Worm (Caenorhabditis elegans): ENCODE measurements around the gene srw-40.

Gene srw-40

ce11 chrII:4320455-4320854 is 4.5 kb upstream of the srw-40 start, which contains the start of gene Y52E8A.2:
Gene Y52E8A.2, plus strand, starts transcription at chrII:4320836.
- TF ChIP-seq ceh-82 (tag; optimal IDR thresholded peaks at IDR 0.05) (no peak), ama-1 (optimal IDR thresholded peaks at IDR 0.05) (no peak), nhr-23 (tag; optimal IDR thresholded peaks at IDR 0.05) (no peak), mdl-1 (tag; optimal IDR thresholded peaks at IDR 0.05) (no peak), egl-27 (tag; optimal IDR thresholded peaks at IDR 0.05) (no peak), alr-1 (tag; optimal IDR thresholded peaks at IDR 0.05) (no peak), nhr-237 (tag; optimal IDR thresholded peaks at IDR 0.05) (no peak), ztf-11 (tag; optimal IDR thresholded peaks at IDR 0.05) (no peak), crh-2 (tag; optimal IDR thresholded peaks at IDR 0.05) (no peak), mbf-1 (tag; optimal IDR thresholded peaks at IDR 0.05) (no peak), nhr-25 (tag; optimal IDR thresholded peaks at IDR 0.05) (no peak), lin-13 (GFP tag; optimal IDR thresholded peaks at IDR 0.05) (no peak), unc-55 (GFP tag; optimal IDR thresholded peaks at IDR 0.05) (no peak), nhr-77 (tag; optimal IDR thresholded peaks at IDR 0.05) (no peak), aly-2 (tag; optimal IDR thresholded peaks at IDR 0.05) (no peak), nhr-11 (tag; optimal IDR thresholded peaks at IDR 0.05) (no peak), unc-62 (GFP tag; optimal IDR thresholded peaks at IDR 0.05) (no peak), ZK546.5 (tag; optimal IDR thresholded peaks at IDR 0.05) (no peak), blmp-1 (tag; optimal IDR thresholded peaks at IDR 0.05; ENCODE audit: insufficient read depth) (no peak), F13H6.1 (tag; optimal IDR thresholded peaks at IDR 0.05) (no peak)

DNA sequence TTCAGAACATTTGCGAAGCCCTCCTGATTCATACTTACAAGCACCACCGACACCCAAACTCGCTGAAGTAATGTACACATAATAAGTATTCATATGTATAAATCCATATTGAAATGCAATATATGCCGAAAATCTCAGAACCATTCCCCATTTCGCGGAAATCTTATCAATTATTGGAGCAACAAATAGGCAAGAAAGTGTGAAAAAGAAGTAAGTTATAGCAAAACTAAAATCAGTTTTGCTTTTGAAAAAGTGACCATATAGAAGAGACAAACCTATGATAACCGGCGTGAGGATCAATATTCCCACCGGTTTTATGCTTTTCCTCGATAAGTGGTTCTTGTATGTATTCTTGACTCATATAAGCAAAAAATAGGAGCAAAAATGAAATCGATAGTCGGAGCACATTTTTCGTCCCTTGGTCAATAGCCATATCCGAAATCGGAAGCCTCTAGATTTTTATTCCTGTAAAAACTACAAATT is 3.7 kb upstream of the srw-40 start, which contains the start of gene Y52E8A.6:
TSS of gene Y52E8A.6 (minus strand) at position 433 of the 483 bp plus-strand sequence.
- no peak for TF ChIP-seq unc-62 (GFP tag; optimal IDR thresholded peaks at IDR 0.05)
- TF ChIP-seq lsy-2 (tag; optimal IDR thresholded peaks at IDR 0.05), result no peak
- TF ChIP-seq crh-2 (tag; optimal IDR thresholded peaks at IDR 0.05), result no peak
- no peak for TF ChIP-seq egl-27 (tag; optimal IDR thresholded peaks at IDR 0.05)
- TF ChIP-seq sem-4 (tag; optimal IDR thresholded peaks at IDR 0.05), result no peak
- no peak for TF ChIP-seq nhr-77 (tag; optimal IDR thresholded peaks at IDR 0.05)
- TF ChIP-seq nhr-21 (tag; optimal IDR thresholded peaks at IDR 0.05), result no peak
- TF ChIP-seq fos-1 (tag; optimal IDR thresholded peaks at IDR 0.05), result no peak
- no peak for TF ChIP-seq sma-9 (GFP tag; optimal IDR thresholded peaks at IDR 0.05)
- TF ChIP-seq sma-9 (tag; optimal IDR thresholded peaks at IDR 0.05), result no peak
- TF ChIP-seq ceh-16 (tag; optimal IDR thresholded peaks at IDR 0.05), result no peak
- TF ChIP-seq nhr-129 (tag; optimal IDR thresholded peaks at IDR 0.05), result no peak
- TF ChIP-seq mab-5 (tag; optimal IDR thresholded peaks at IDR 0.05), result no peak

ce11 chrII:4312115-4312514 is 3.8 kb downstream of the srw-40 start, which contains the start of gene plep-1:
Gene plep-1, minus strand, starts transcription at chrII:4312215.
- TF ChIP-seq elt-3 (tag; optimal IDR thresholded peaks at IDR 0.05) (no peak), lsy-2 (tag; optimal IDR thresholded peaks at IDR 0.05) (no peak), elt-1 (tag; optimal IDR thresholded peaks at IDR 0.05) (no peak), egl-27 (tag; optimal IDR thresholded peaks at IDR 0.05) (no peak), lin-13 (GFP tag; optimal IDR thresholded peaks at IDR 0.05) (no peak), crh-2 (tag; optimal IDR thresholded peaks at IDR 0.05) (no peak), ztf-4 (tag; optimal IDR thresholded peaks at IDR 0.05) (no peak), skn-1 (tag; optimal IDR thresholded peaks at IDR 0.05) (no peak), sma-3 (GFP tag; optimal IDR thresholded peaks at IDR 0.05) (no peak), ztf-1 (GFP tag; conservative IDR thresholded peaks at IDR 0.05) (no peak), Y55F3AM.14 (GFP tag; optimal IDR thresholded peaks at IDR 0.05) (no peak), dmd-4 (tag; optimal IDR thresholded peaks at IDR 0.05) (no peak), fos-1 (tag; optimal IDR thresholded peaks at IDR 0.05) (no peak), blmp-1 (tag; optimal IDR thresholded peaks at IDR 0.05; ENCODE audit: insufficient read depth) (no peak), nhr-237 (tag; optimal IDR thresholded peaks at IDR 0.05) (no peak), nhr-10 (tag; optimal IDR thresholded peaks at IDR 0.05) (no peak), lin-39 (tag; optimal IDR thresholded peaks at IDR 0.05) (no peak), mab-5 (tag; optimal IDR thresholded peaks at IDR 0.05) (no peak), F13H6.1 (tag; optimal IDR thresholded peaks at IDR 0.05) (no peak)
